Worm (Caenorhabditis elegans) whole organism, L3 larva: Measurements from ENCODE around the gene Y43F8B.11.

Experiments
- aly-2 ChIP-seq: fragments of 150-350 bp; optimal IDR thresholded peaks from 2 replicates; lab custom pipeline; 2014; ENCODE audit warnings: missing biosample characterization, missing genetic modification characterization
- ama-1 ChIP-seq: fragments of 150-350 bp; optimal IDR thresholded peaks from 2 replicates; lab custom pipeline; 2018
- ceh-82 ChIP-seq: fragments of 150-350 bp; optimal IDR thresholded peaks from 2 replicates; lab custom pipeline; 2014; ENCODE audit warnings: missing biosample characterization, missing genetic modification characterization
- fos-1 ChIP-seq: fragments of 150-350 bp; optimal IDR thresholded peaks from 2 replicates; lab custom pipeline; 2014; ENCODE audit warnings: missing biosample characterization, missing genetic modification characterization
- lin-15B ChIP-seq: fragments of 150-350 bp; optimal IDR thresholded peaks from 2 replicates; lab custom pipeline; 2014; ENCODE audit warnings: missing biosample characterization, missing genetic modification characterization
- nhr-28 ChIP-seq: fragments of 150-350 bp; optimal IDR thresholded peaks from 2 replicates; lab custom pipeline; 2014; ENCODE audit warnings: missing biosample characterization, missing genetic modification characterization
- nhr-76 ChIP-seq: fragments of 150-350 bp; sonication (generic microtip); optimal IDR thresholded peaks from 5 replicates; lab custom pipeline; 2014; ENCODE audit warnings: missing biosample characterization, missing genetic modification characterization
- nhr-77 ChIP-seq: fragments of 150-350 bp; optimal IDR thresholded peaks from 2 replicates; lab custom pipeline; 2014; ENCODE audit warnings: missing biosample characterization, missing genetic modification characterization
- sea-2 ChIP-seq: fragments of 150-350 bp; sonication (generic microtip); optimal IDR thresholded peaks from 4 replicates; lab custom pipeline; 2014; ENCODE audit warnings: missing biosample characterization, missing genetic modification reagents, missing genetic modification characterization
- snpc-4 ChIP-seq: fragments of 150-350 bp; optimal IDR thresholded peaks from 2 replicates; lab custom pipeline; 2014; ENCODE audit warnings: missing biosample characterization, missing genetic modification characterization
- unc-62 ChIP-seq: fragments of 150-350 bp; sonication (generic microtip); optimal IDR thresholded peaks from 4 replicates; lab custom pipeline; 2014; ENCODE audit warnings: missing biosample characterization, missing genetic modification reagents, missing genetic modification characterization

DNA sequence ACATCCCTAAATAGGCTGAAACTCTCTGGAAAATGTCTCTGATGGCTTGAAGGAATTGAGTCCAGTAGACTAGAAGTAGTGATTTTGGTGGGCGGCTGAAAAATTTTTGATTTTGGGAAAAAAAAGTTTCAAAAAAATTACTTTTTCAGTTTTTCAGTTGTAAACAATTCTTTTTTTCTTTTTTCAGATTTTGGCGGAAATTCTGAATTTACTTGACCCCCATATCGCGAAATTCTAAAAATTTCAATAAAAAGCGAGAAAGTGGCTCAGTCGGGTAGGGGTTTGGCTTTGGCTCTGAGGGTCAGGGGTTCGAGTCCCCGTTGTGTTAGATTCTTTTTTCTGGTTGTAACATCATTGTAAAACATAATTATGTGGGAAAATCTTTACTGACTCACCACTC, 39.4 kb upstream of the Y43F8B.11 start, which contains the start of gene srw-85:
- no peak for TF ChIP-seq nhr-28
- TF ChIP-seq nhr-77 (tag; lab: Kevin White, UChicago): no peak
- TF ChIP-seq unc-62: no peak
- TF ChIP-seq aly-2: no peak
- no peak for TF ChIP-seq ama-1 (lab: Kevin White, UChicago)
- no peak for TF ChIP-seq snpc-4
- no peak for TF ChIP-seq ceh-82 (tag; lab: Kevin White, UChicago)
- no peak for TF ChIP-seq fos-1 (tag; lab: Kevin White, UChicago)
- TF ChIP-seq sea-2 (GFP tag; lab: Kevin White, UChicago): no peak
- no peak for TF ChIP-seq lin-15B (tag; lab: Kevin White, UChicago)
- no peak for TF ChIP-seq nhr-76
